Fruit fly (Drosophila melanogaster): ENCODE data around the gene ScsbetaA.

ScsbetaA gene

DNA sequence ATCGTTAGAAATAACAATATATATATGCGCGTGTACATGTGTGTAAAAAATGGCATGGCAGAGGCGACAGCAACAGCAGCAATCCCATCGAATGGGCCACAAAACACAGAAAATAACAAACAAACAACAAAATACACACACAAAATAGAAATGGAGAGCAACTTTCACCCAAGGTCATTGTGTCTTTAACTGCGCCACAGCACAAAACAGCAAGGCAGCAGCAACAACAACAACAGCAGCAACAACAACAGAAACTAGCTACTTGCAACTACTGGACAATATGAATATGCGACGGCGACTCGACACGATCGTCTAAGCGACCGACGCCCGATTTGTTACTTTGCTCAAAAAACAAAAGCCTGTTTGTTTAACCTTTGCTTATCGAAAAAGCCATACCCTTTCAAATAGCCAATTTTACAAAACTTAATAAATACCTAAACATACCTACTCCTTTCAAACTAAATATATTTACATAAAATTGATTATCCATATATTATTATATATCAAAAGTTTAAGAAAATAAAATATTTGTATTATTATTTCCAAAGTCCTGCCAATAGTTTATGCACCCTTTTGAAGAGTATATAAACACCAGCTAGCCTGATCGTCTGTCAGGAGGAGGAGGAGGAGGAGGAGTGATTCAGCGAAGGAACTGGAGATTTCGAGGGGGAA lies 9.4 kb downstream of the ScsbetaA start (continued):
- TF ChIP-seq az2 (GFP tag; optimal IDR thresholded peaks at IDR 0.05) (no peak), D19A (tag; optimal IDR thresholded peaks at IDR 0.05) (peak; percentile 85), CG10321 (GFP tag; IDR thresholded peaks at IDR 0.05) (no peak), Ptx1 (GFP tag; IDR thresholded peaks at IDR 0.05) (no peak), ash1 (GFP tag; optimal IDR thresholded peaks at IDR 0.05) (no peak), CG15011 (GFP tag; optimal IDR thresholded peaks at IDR 0.05) (no peak), gfzf (GFP tag; optimal IDR thresholded peaks at IDR 0.05) (no peak), CG17385 (GFP tag; optimal IDR thresholded peaks at IDR 0.05) (no peak), Dfd (GFP tag; optimal IDR thresholded peaks at IDR 0.05) (no peak), CG13296 (GFP tag; optimal IDR thresholded peaks at IDR 0.05) (no peak), unpg (GFP tag; optimal IDR thresholded peaks at IDR 0.05) (peak; percentile 19), CG17361 (GFP tag; IDR thresholded peaks at IDR 0.05) (0 out of 3 replicates have a peak, but pooled peaks have one; percentile 30), Neu2 (GFP tag; optimal IDR thresholded peaks at IDR 0.05; ENCODE audit: borderline replicate concordance) (no peak), CG3281 (GFP tag; optimal IDR thresholded peaks at IDR 0.05) (no peak), CG6254 (GFP tag; optimal IDR thresholded peaks at IDR 0.05) (no peak), CG6654 (GFP tag; optimal IDR thresholded peaks at IDR 0.05) (no peak), exex (tag; optimal IDR thresholded peaks at IDR 0.05) (no peak), CG8944 (GFP tag; optimal IDR thresholded peaks at IDR 0.05) (no peak), CG2199 (GFP tag; IDR thresholded peaks at IDR 0.05) (no peak), ase (GFP tag; IDR thresholded peaks at IDR 0.05) (no peak), CG6272 (GFP tag; IDR thresholded peaks at IDR 0.05) (no peak), Xrp1 (GFP tag; IDR thresholded peaks at IDR 0.05) (no peak), CG16815 (GFP tag; optimal IDR thresholded peaks at IDR 0.05) (no peak), trem (tag; optimal IDR thresholded peaks at IDR 0.05) (no peak), slou (GFP tag; optimal IDR thresholded peaks at IDR 0.05) (no peak), Ada2b (GFP tag; IDR thresholded peaks at IDR 0.05) (no peak), p53 (GFP tag; optimal IDR thresholded peaks at IDR 0.05) (no peak), wdn (GFP tag; IDR thresholded peaks at IDR 0.05) (no peak), ftz-f1 (GFP tag; optimal IDR thresholded peaks at IDR 0.05) (no peak), GATAe (GFP tag; conservative IDR thresholded peaks at IDR 0.05) (no peak), CG10274 (GFP tag; optimal IDR thresholded peaks at IDR 0.05) (no peak), Hmr (GFP tag; optimal IDR thresholded peaks at IDR 0.05) (no peak), gcm (GFP tag; optimal IDR thresholded peaks at IDR 0.05) (no peak), CG34376 (GFP tag; optimal IDR thresholded peaks at IDR 0.05) (no peak), CG30431 (GFP tag; optimal IDR thresholded peaks at IDR 0.05) (no peak), Nf-YB (GFP tag; optimal IDR thresholded peaks at IDR 0.05) (no peak), CG1602 (GFP tag; optimal IDR thresholded peaks at IDR 0.05) (no peak), CG15601 (tag; optimal IDR thresholded peaks at IDR 0.05) (peak; percentile 24), Optix (GFP tag; IDR thresholded peaks at IDR 0.05) (no peak), zf30C (GFP tag; optimal IDR thresholded peaks at IDR 0.05) (no peak), CG2712 (tag; optimal IDR thresholded peaks at IDR 0.05) (peak; percentile 52), CG7271 (tag; optimal IDR thresholded peaks at IDR 0.05) (no peak), dysf (GFP tag; IDR thresholded peaks at IDR 0.05) (no peak), Aef1 (GFP tag; IDR thresholded peaks at IDR 0.05) (no peak), psq (GFP tag; optimal IDR thresholded peaks at IDR 0.05) (no peak), CG32532 (GFP tag; IDR thresholded peaks at IDR 0.05) (no peak), Eip74EF (GFP tag; optimal IDR thresholded peaks at IDR 0.05) (no peak), CG3726 (GFP tag; IDR thresholded peaks at IDR 0.05) (no peak), CG5245 (GFP tag; optimal IDR thresholded peaks at IDR 0.05) (no peak), Drgx (GFP tag; IDR thresholded peaks at IDR 0.05) (0 out of 2 replicates have a peak, but pooled peaks have one; percentile 14), nom (GFP tag; optimal IDR thresholded peaks at IDR 0.05) (no peak)
